Worm (Caenorhabditis elegans): ENCODE measurements around the gene W02F12.4.

W02F12.4 gene

ce11 chrV:6657532-6658259 lies 49.0 kb downstream of the W02F12.4 start:
- TF ChIP-seq cog-1 (tag; optimal IDR thresholded peaks at IDR 0.05) (no peak), klf-2 (GFP tag; conservative IDR thresholded peaks at IDR 0.05) (no peak), ztf-29 (GFP tag; IDR thresholded peaks at IDR 0.05) (no peak)

DNA sequence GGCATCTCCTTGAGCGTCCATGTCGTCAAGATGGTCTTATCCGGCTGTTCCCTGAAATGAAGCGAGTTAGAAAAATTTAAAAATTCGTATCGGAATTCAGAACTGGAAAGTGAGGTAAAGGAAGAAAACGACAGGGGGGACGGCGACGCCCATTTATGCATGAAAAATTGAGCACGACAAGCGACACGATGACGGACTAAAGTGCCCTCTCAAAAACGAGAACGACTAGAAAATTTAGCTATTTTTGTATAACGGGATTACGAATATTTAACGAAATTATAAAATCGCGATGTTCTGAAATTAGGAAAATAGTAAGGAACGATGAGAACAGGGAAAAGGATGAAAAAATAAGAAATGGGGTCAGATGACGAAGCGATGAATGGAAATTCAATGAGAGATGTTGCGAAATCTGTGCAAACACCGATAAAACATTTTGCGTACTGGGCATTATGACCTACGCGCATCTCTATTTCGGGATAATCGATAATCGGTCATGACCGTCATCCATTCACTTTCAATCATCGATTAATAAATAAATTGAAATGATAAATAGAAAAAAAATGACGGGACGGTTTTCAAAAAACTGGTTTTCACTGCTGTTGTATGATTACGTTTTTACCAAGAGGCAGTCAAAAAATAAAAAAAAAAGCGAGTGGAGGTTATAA lies 50.2 kb downstream of the W02F12.4 start, which contains the start of gene snb-1:
Gene snb-1, minus strand, starts transcription at position 51 of the 665 bp plus-strand sequence.
- peak; percentile 89 for TF ChIP-seq T22C8.4 (GFP tag; IDR thresholded peaks at IDR 0.05)
- TF ChIP-seq ztf-29 (GFP tag; IDR thresholded peaks at IDR 0.05): no peak

- TF ChIP-seq med-1 (GFP tag; optimal IDR thresholded peaks at IDR 0.05; ENCODE audit: insufficient read depth) (no peak), klf-2 (GFP tag; conservative IDR thresholded peaks at IDR 0.05) (no peak), cog-1 (tag; optimal IDR thresholded peaks at IDR 0.05) (no peak), tab-1 (GFP tag; IDR thresholded peaks at IDR 0.05) (no peak)
These were observed 51.6 kb downstream of the W02F12.4 start, which contains the start of gene syx-18 for ce11 chrV:6655174-6655573. Gene syx-18 (minus strand): TSS chrV:6655449.

All from whole organism, midembryonic.